Fruit fly (Drosophila melanogaster) whole organism, embryonic: ENCODE results near the gene SamDC.
A peak's percentile ranks its signal among the peaks of the same experiment; 100 is the strongest.

ENCODE experiments used
- Awh ChIP-seq: fragments of 200-800 bp; sonication (Bioruptor generic); IDR thresholded peaks from 2 replicates; pipeline ENCODE4, ENCODE4 v1.3.6; 2022; ENCODE audit warnings: missing biosample characterization, missing genetic modification characterization
- CG11695 ChIP-seq: fragments of 200-800 bp; sonication (Bioruptor generic); IDR thresholded peaks from 3 replicates; pipeline ENCODE4 v1.3.6; 2022; ENCODE audit warnings: missing biosample characterization, missing genetic modification characterization
- CG12236 ChIP-seq: fragments of 200-800 bp; sonication (Bioruptor generic); optimal IDR thresholded peaks from 2 replicates; lab custom pipeline; 2016; ENCODE audit warnings: missing biosample characterization, missing genetic modification characterization
- CG12659 ChIP-seq: fragments of 200-800 bp; sonication (Bioruptor generic); optimal IDR thresholded peaks from 3 replicates; lab custom pipeline; 2017; ENCODE audit warnings: mild to moderate bottlenecking, missing biosample characterization, missing genetic modification reagents, missing genetic modification characterization
- CG14860 ChIP-seq: fragments of 200-800 bp; sonication (Bioruptor generic); IDR thresholded peaks from 3 replicates; pipeline ENCODE4 v1.3.6; 2022; ENCODE audit warnings: missing biosample characterization, missing genetic modification characterization; ENCODE audit not compliant: partially characterized antibody
- CG1529 ChIP-seq: fragments of 200-800 bp; sonication (Bioruptor generic); optimal IDR thresholded peaks from 3 replicates; lab custom pipeline; 2018; ENCODE audit warnings: missing biosample characterization, missing genetic modification characterization
- CG15479 ChIP-seq: fragments of 200-800 bp; sonication (Bioruptor generic); optimal IDR thresholded peaks from 3 replicates; lab custom pipeline; 2019; ENCODE audit warnings: missing biosample characterization, mild to moderate bottlenecking, missing genetic modification characterization, moderate library complexity
- CG1647 ChIP-seq: fragments of 200-800 bp; sonication (Bioruptor generic); optimal IDR thresholded peaks from 3 replicates; lab custom pipeline; 2016; ENCODE audit warnings: missing biosample characterization, missing genetic modification characterization
- CG16813 ChIP-seq: fragments of 200-800 bp; sonication (Bioruptor generic); IDR thresholded peaks from 3 replicates; pipeline ENCODE4 v1.3.6; 2022; ENCODE audit warnings: missing biosample characterization, missing genetic modification characterization; ENCODE audit not compliant: partially characterized antibody
- CG17186 ChIP-seq: fragments of 200-800 bp; sonication (Bioruptor generic); optimal IDR thresholded peaks from 3 replicates; lab custom pipeline; 2017; ENCODE audit warnings: missing biosample characterization, missing genetic modification reagents, missing genetic modification characterization
- CG17359 ChIP-seq: fragments of 200-800 bp; sonication (Bioruptor generic); optimal IDR thresholded peaks from 3 replicates; lab custom pipeline; 2018; ENCODE audit warnings: missing biosample characterization, mild to moderate bottlenecking, missing genetic modification characterization, moderate library complexity
- CG17612 ChIP-seq: fragments of 200-800 bp; sonication (Bioruptor generic); IDR thresholded peaks from 2 replicates; pipeline ENCODE4 v1.3.6; 2022; ENCODE audit warnings: missing biosample characterization, missing genetic modification characterization
- CG1792 ChIP-seq: fragments of 200-800 bp; sonication (Bioruptor generic); optimal IDR thresholded peaks from 2 replicates; lab custom pipeline; 2016; ENCODE audit warnings: missing biosample characterization, missing genetic modification characterization
- CG4730 ChIP-seq: fragments of 200-800 bp; sonication (Bioruptor generic); IDR thresholded peaks from 2 replicates; pipeline ENCODE4 v1.3.6; 2022; ENCODE audit warnings: missing biosample characterization, missing genetic modification characterization
- CG6175 ChIP-seq: fragments of 200-800 bp; sonication (Bioruptor generic); IDR thresholded peaks from 3 replicates; pipeline ENCODE4 v1.3.6; 2022; ENCODE audit warnings: missing biosample characterization, missing genetic modification characterization
- CG7372 ChIP-seq: fragments of 200-800 bp; sonication (Bioruptor generic); IDR thresholded peaks from 2 replicates; pipeline ENCODE4 v1.3.6; 2022; ENCODE audit warnings: missing biosample characterization, missing genetic modification characterization
- CG7786 ChIP-seq: fragments of 200-800 bp; sonication (Bioruptor generic); optimal IDR thresholded peaks from 2 replicates; lab custom pipeline; 2016; ENCODE audit warnings: missing biosample characterization, missing genetic modification characterization
- CG9727 ChIP-seq: fragments of 200-800 bp; sonication (Bioruptor generic); optimal IDR thresholded peaks from 3 replicates; lab custom pipeline; 2017; ENCODE audit warnings: missing biosample characterization, mild to moderate bottlenecking, missing genetic modification characterization
- CTCF ChIP-seq: fragments of 200-800 bp; sonication (Bioruptor generic); optimal IDR thresholded peaks from 2 replicates; lab custom pipeline; 2017; ENCODE audit warnings: missing biosample characterization, mild to moderate bottlenecking, missing genetic modification characterization, moderate library complexity
- CkIIα-i1 ChIP-seq: fragments of 200-800 bp; sonication (Bioruptor generic); IDR thresholded peaks from 2 replicates; pipeline ENCODE4 v1.3.6; 2022; ENCODE audit warnings: missing biosample characterization, missing genetic modification characterization
- D ChIP-seq, 2 experiments: fragments of 200-800 bp in 1 of 2; fragments of >200 bp in 1 of 2; sonication (Bioruptor generic) in 1 of 2; optimal IDR thresholded peaks; 2 replicates in 1 of 2; 3 replicates in 1 of 2; lab custom pipeline; 2017; ENCODE audit warnings: mild to moderate bottlenecking in 1 of 2, missing biosample characterization in 1 of 2, missing genetic modification characterization in 1 of 2, missing genetic modification reagents in 1 of 2
- Deaf1 ChIP-seq: fragments of 200-800 bp; optimal IDR thresholded peaks from 3 replicates; lab custom pipeline; 2019; ENCODE audit warnings: missing biosample characterization, mild to moderate bottlenecking, missing genetic modification characterization, moderate library complexity
- HLH54F ChIP-seq: fragments of 200-800 bp; sonication (Bioruptor generic); optimal IDR thresholded peaks from 3 replicates; lab custom pipeline; 2016; ENCODE audit warnings: missing biosample characterization, missing genetic modification characterization
- Hey ChIP-seq: fragments of 200-800 bp; sonication (Bioruptor generic); optimal IDR thresholded peaks from 3 replicates; lab custom pipeline; 2018; ENCODE audit warnings: missing biosample characterization, mild to moderate bottlenecking, missing genetic modification characterization
- HmgD ChIP-seq: fragments of 200-800 bp; sonication (Bioruptor generic); optimal IDR thresholded peaks from 3 replicates; lab custom pipeline; 2016; ENCODE audit warnings: missing biosample characterization, missing genetic modification characterization
- Kr ChIP-seq: fragments of 200-800 bp; sonication (Bioruptor generic); optimal IDR thresholded peaks from 2 replicates; lab custom pipeline; 2017; ENCODE audit warnings: missing biosample characterization, mild to moderate bottlenecking, missing genetic modification characterization
- Lpt ChIP-seq: fragments of >200 bp; optimal IDR thresholded peaks from 2 replicates; lab custom pipeline; 2018; ENCODE audit warnings: missing biosample characterization, missing genetic modification characterization
- MBD-R2 ChIP-seq: fragments of 200-800 bp; sonication (Bioruptor generic); IDR thresholded peaks from 2 replicates; pipeline ENCODE4 v1.3.6; 2022; ENCODE audit warnings: missing biosample characterization, missing genetic modification characterization
- Mes4 ChIP-seq: fragments of 200-800 bp; sonication (Bioruptor generic); optimal IDR thresholded peaks from 2 replicates; lab custom pipeline; 2016; ENCODE audit warnings: missing biosample characterization, missing genetic modification characterization
- NfI ChIP-seq: fragments of 200-800 bp; sonication (Bioruptor generic); optimal IDR thresholded peaks from 3 replicates; lab custom pipeline; 2018; ENCODE audit warnings: missing biosample characterization, mild to moderate bottlenecking, missing genetic modification characterization, moderate library complexity
- Oli ChIP-seq: fragments of 200-800 bp; sonication (Bioruptor generic); optimal IDR thresholded peaks from 2 replicates; lab custom pipeline; 2018; ENCODE audit warnings: missing biosample characterization, mild to moderate bottlenecking, missing genetic modification characterization, moderate library complexity
- Taf1 ChIP-seq: fragments of 200-800 bp; sonication (Bioruptor generic); IDR thresholded peaks from 2 replicates; pipeline ENCODE4 v1.3.6; 2022; ENCODE audit warnings: missing biosample characterization, missing genetic modification characterization
- YL-1 ChIP-seq: fragments of 200-800 bp; sonication (Bioruptor generic); optimal IDR thresholded peaks from 3 replicates; lab custom pipeline; 2017; ENCODE audit warnings: missing biosample characterization, mild to moderate bottlenecking, missing genetic modification characterization
- bowl ChIP-seq: fragments of 200-800 bp; sonication (Bioruptor generic); IDR thresholded peaks from 2 replicates; pipeline ENCODE4 v1.3.6; 2022; ENCODE audit warnings: missing biosample characterization, missing genetic modification characterization
- dpn ChIP-seq, 2 experiments: fragments of 200-800 bp; sonication (Bioruptor generic); optimal IDR thresholded peaks; 3 replicates each; lab custom pipeline; 2016; ENCODE audit warnings: missing biosample characterization in 2 of 2, missing genetic modification characterization in 2 of 2
- gfzf ChIP-seq: fragments of 200-800 bp; sonication (Bioruptor generic); optimal IDR thresholded peaks from 2 replicates; lab custom pipeline; 2016; ENCODE audit warnings: missing biosample characterization, mild to moderate bottlenecking, missing genetic modification characterization, moderate library complexity
- h ChIP-seq: fragments of >200 bp; optimal IDR thresholded peaks from 2 replicates; lab custom pipeline; 2017
- hbn ChIP-seq: fragments of 200-800 bp; sonication (Bioruptor generic); IDR thresholded peaks from 2 replicates; pipeline ENCODE4 v1.3.6; 2022; ENCODE audit warnings: missing biosample characterization, missing genetic modification characterization; ENCODE audit not compliant: partially characterized antibody
- her ChIP-seq: fragments of 200-800 bp; sonication (Bioruptor generic); optimal IDR thresholded peaks from 2 replicates; lab custom pipeline; 2016; ENCODE audit warnings: missing biosample characterization, missing genetic modification characterization
- lbe ChIP-seq: fragments of 200-800 bp; sonication (Bioruptor generic); optimal IDR thresholded peaks from 2 replicates; lab custom pipeline; 2016; ENCODE audit warnings: missing biosample characterization, mild to moderate bottlenecking, missing genetic modification characterization
- maf-S ChIP-seq: fragments of 200-800 bp; sonication (Bioruptor generic); optimal IDR thresholded peaks from 2 replicates; lab custom pipeline; 2016; ENCODE audit warnings: missing biosample characterization, missing genetic modification characterization
- peb ChIP-seq: fragments of 200-800 bp; sonication (Bioruptor generic); IDR thresholded peaks from 2 replicates; pipeline ENCODE4 v1.3.6; 2022; ENCODE audit warnings: missing biosample characterization, missing genetic modification characterization
- ro ChIP-seq: fragments of 200-800 bp; sonication (Bioruptor generic); IDR thresholded peaks from 2 replicates; pipeline ENCODE4 v1.3.6; 2022; ENCODE audit warnings: missing biosample characterization, missing genetic modification characterization
- sens ChIP-seq: fragments of 200-800 bp; sonication (Bioruptor generic); peaks from one replicate; lab custom pipeline; 2016; ENCODE audit warnings: missing biosample characterization, missing genetic modification characterization
- sqz ChIP-seq: fragments of 200-800 bp; sonication (Bioruptor generic); optimal IDR thresholded peaks from 3 replicates; lab custom pipeline; 2018; ENCODE audit warnings: missing biosample characterization, mild to moderate bottlenecking, missing genetic modification characterization
- stc ChIP-seq: fragments of 200-800 bp; sonication (Bioruptor generic); IDR thresholded peaks from 2 replicates; pipeline ENCODE4 v1.3.6; 2022; ENCODE audit warnings: missing biosample characterization, missing genetic modification characterization
- sug ChIP-seq: fragments of 200-800 bp; optimal IDR thresholded peaks from 2 replicates; lab custom pipeline; 2019; ENCODE audit warnings: missing biosample characterization, mild to moderate bottlenecking, missing genetic modification characterization, moderate library complexity
- ttk ChIP-seq: fragments of 200-800 bp; sonication (Bioruptor generic); IDR thresholded peaks from 2 replicates; pipeline ENCODE4 v2.1.2; 2022; ENCODE audit warnings: missing biosample characterization, missing genetic modification characterization
- tx ChIP-seq: fragments of 200-800 bp; sonication (Bioruptor generic); optimal IDR thresholded peaks from 2 replicates; lab custom pipeline; 2016; ENCODE audit warnings: missing biosample characterization, missing genetic modification characterization
- unc-4 ChIP-seq: fragments of 200-800 bp; sonication (Bioruptor generic); IDR thresholded peaks from 2 replicates; pipeline ENCODE4 v1.3.6; 2022; ENCODE audit warnings: missing biosample characterization, missing genetic modification characterization; ENCODE audit not compliant: partially characterized antibody
- usp ChIP-seq: fragments of >200 bp; optimal IDR thresholded peaks from 2 replicates; lab custom pipeline; 2017; ENCODE audit warnings: missing biosample characterization, missing genetic modification characterization
- vvl ChIP-seq: fragments of 200-800 bp; sonication (Bioruptor generic); IDR thresholded peaks from 2 replicates; pipeline ENCODE4 v1.3.6; 2022; ENCODE audit warnings: missing biosample characterization, missing genetic modification characterization

The SamDC gene

DNA sequence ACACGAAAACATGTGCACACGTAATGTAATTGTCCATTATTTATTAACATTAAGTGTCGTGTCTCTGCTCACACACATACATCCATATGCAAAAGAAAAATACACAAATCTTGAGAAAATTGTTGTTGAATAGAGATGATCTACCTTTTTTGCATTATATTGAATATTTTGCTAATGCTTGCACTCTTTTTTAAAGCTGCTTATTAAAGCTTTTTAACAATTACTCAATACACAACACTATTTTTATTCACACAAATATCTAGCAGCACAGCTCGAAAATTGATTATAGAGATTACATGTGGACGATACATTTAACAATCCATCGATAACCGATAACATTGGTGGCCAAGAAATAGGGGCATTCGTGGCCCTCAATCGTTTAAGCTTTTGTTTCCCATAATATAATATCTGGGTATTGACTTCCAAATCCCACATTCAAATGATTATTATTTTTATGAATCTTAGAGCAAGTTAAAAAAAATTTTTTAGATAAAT, 47.1 kb upstream of the SamDC start, which contains the start of gene Ufd4 (continued):
- no peak for TF ChIP-seq CG4730
- TF ChIP-seq Awh (GFP tag; lab: Robert Waterston, UW), result no peak
- no peak for TF ChIP-seq bowl (GFP tag; lab: Robert Waterston, UW)
- TF ChIP-seq unc-4 (GFP tag; lab: Robert Waterston, UW), result no peak; the same call in 1 of the 2 replicates
- TF ChIP-seq Taf1 (GFP tag; lab: Robert Waterston, UW), result no peak
- TF ChIP-seq NfI (GFP tag; lab: Kevin White, UChicago), result no peak
- peak; percentile 56 for TF ChIP-seq CG1647 (GFP tag; lab: Kevin White, UChicago)
- TF ChIP-seq Kr (GFP tag; lab: Kevin White, UChicago), result no peak
- peak; percentile 66 to 76 for TF ChIP-seq dpn (GFP tag; optimal IDR thresholded peaks at IDR 0.05; lab: Kevin White, UChicago)
- no peak for TF ChIP-seq CG17612 (GFP tag; lab: Robert Waterston, UW)
- TF ChIP-seq her, result peak; percentile 40
- TF ChIP-seq hbn (GFP tag; lab: Robert Waterston, UW), result no peak; the same call in 1 of the 2 replicates
- TF ChIP-seq sqz (GFP tag; lab: Kevin White, UChicago), result no peak
- peak; percentile 93 for TF ChIP-seq sens (GFP tag; lab: Kevin White, UChicago)
- peak; percentile 79 for TF ChIP-seq CG12659 (GFP tag; lab: Kevin White, UChicago)
- TF ChIP-seq CG9727 (GFP tag; lab: Kevin White, UChicago), result no peak
- no peak for TF ChIP-seq Lpt
- no peak for TF ChIP-seq h (lab: Kevin White, UChicago)
- no peak for TF ChIP-seq CG6175 (GFP tag; lab: Robert Waterston, UW)
- peak; percentile 20 for TF ChIP-seq CG1792 (GFP tag; lab: Kevin White, UChicago)
- no peak for TF ChIP-seq Deaf1 (tag; lab: Kevin White, UChicago)
- TF ChIP-seq Hey, result no peak
- TF ChIP-seq tx (GFP tag; lab: Kevin White, UChicago), result peak; percentile 58
- no peak for TF ChIP-seq Oli
- TF ChIP-seq CkIIα-i1 (GFP tag; lab: Robert Waterston, UW), result no peak
- TF ChIP-seq vvl (GFP tag; lab: Robert Waterston, UW), result peak; percentile 88; the same call in 1 of the 2 replicates
- no peak for TF ChIP-seq CG14860 (GFP tag; lab: Robert Waterston, UW)
- no peak for TF ChIP-seq CG1529 (GFP tag; lab: Kevin White, UChicago)
- TF ChIP-seq maf-S (GFP tag; lab: Kevin White, UChicago), result peak; percentile 54
- no peak for TF ChIP-seq HmgD
- TF ChIP-seq CTCF (GFP tag; lab: Kevin White, UChicago), result no peak
- no peak for TF ChIP-seq CG17186 (GFP tag; lab: Kevin White, UChicago)
- peak; percentile 11 for TF ChIP-seq Mes4 (GFP tag; lab: Kevin White, UChicago)
- no peak for TF ChIP-seq CG12236
- TF ChIP-seq CG16813, result peak; percentile 40; the same call in 2 of the 3 replicates
- TF ChIP-seq MBD-R2 (GFP tag; lab: Robert Waterston, UW), result peak; percentile 45; the same call in 1 of the 2 replicates
- no peak; the same call in 1 of the 2 replicates for TF ChIP-seq ttk (GFP tag; lab: Robert Waterston, UW)
- peak; percentile 73 for TF ChIP-seq CG17359
- TF ChIP-seq gfzf (GFP tag; lab: Kevin White, UChicago), result peak; percentile 14
- TF ChIP-seq CG7372, result no peak
- TF ChIP-seq ro (GFP tag; lab: Robert Waterston, UW), result no peak
- peak; percentile 63; the same call in 2 of the 3 replicates for TF ChIP-seq CG11695 (GFP tag; lab: Robert Waterston, UW)
- TF ChIP-seq D (optimal IDR thresholded peaks at IDR 0.05; lab: Kevin White, UChicago), result no peak
- peak; percentile 26 for TF ChIP-seq D (GFP tag; optimal IDR thresholded peaks at IDR 0.05; lab: Kevin White, UChicago)
- TF ChIP-seq lbe, result no peak
- no peak for TF ChIP-seq CG15479 (GFP tag; lab: Kevin White, UChicago)
- TF ChIP-seq stc, result peak; percentile 80
- TF ChIP-seq sug, result no peak
- TF ChIP-seq HLH54F, result peak; percentile 63
- peak; percentile 37 for TF ChIP-seq YL-1 (GFP tag; lab: Kevin White, UChicago)
- no peak for TF ChIP-seq usp
- peak; percentile 23 for TF ChIP-seq CG7786 (GFP tag; lab: Kevin White, UChicago)
- TF ChIP-seq peb (GFP tag; lab: Robert Waterston, UW), result no peak
